Fruit fly (Drosophila melanogaster): Measurements from ENCODE around the gene Snmp1.

Gene Snmp1

DNA sequence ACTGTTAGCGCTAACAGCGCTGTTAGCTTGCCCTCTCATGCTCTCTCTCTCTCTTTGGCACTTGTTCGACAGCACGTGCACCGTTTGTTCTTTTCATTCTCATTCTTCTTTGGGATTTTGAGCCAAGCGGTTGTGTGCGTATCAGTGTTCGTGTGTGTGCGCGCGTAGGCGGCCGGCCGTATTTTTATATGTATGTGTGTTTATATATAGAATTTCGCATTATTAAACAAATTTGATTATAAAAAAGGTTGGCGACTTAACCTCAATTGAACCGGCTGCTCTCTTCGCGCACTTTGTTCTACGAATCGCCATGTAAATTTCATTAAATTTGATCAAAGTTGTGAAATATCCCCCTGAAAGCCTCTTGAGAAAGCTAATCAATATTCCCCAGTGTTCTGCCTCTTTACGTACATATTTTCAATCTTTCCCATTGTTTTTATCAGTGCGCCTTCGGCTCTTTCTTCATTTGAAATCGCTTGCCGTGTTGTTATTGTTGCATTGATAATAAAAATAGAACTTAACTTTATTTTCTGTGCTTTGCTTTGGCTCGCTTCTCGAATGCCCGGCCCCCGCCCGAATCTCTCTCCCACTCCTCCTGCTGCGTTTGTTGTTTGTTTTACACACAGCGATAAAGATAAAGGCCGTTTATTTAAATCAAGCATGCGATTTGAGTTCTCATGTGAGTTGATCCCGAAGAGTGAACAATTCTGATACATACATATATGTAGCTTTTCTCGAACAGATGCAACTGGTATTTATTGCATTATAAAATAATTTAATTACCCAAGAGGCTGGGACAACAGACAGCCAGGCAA is 31.3 kb upstream of the Snmp1 start:
- TF ChIP-seq pan (optimal IDR thresholded peaks at IDR 0.05), result no peak
- no peak for TF ChIP-seq CG8478 (optimal IDR thresholded peaks at IDR 0.05)
- no peak for TF ChIP-seq EcR (GFP tag; optimal IDR thresholded peaks at IDR 0.05)
- TF ChIP-seq usp (GFP tag; optimal IDR thresholded peaks at IDR 0.05), result no peak
- no peak for TF ChIP-seq Dll (optimal IDR thresholded peaks at IDR 0.05)
- TF ChIP-seq psq (optimal IDR thresholded peaks at IDR 0.05), result no peak

DNA sequence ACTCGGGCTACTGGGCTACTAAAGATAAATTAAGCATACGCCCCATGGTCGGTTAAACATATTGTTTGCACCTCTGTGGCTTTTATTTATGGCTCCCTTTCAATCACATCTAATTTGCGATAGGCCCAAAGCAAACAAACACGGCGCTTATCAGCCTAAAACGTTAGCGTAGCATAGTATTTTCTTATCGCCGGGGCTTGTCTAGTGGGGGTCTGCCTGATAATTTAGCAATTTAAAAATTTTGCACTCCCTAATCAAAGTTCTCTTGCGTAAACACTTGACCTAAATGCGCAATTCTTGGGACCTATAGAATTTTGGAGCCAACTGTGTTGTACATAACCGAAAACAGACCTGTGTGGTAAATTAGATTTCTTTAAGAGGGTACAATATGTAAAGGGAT is 30.1 kb upstream of the Snmp1 start:
- TF ChIP-seq EcR (GFP tag; optimal IDR thresholded peaks at IDR 0.05) (no peak), usp (GFP tag; optimal IDR thresholded peaks at IDR 0.05) (no peak), pan (optimal IDR thresholded peaks at IDR 0.05) (no peak), psq (optimal IDR thresholded peaks at IDR 0.05) (no peak), Dll (optimal IDR thresholded peaks at IDR 0.05) (no peak), CG8478 (optimal IDR thresholded peaks at IDR 0.05) (no peak)

DNA sequence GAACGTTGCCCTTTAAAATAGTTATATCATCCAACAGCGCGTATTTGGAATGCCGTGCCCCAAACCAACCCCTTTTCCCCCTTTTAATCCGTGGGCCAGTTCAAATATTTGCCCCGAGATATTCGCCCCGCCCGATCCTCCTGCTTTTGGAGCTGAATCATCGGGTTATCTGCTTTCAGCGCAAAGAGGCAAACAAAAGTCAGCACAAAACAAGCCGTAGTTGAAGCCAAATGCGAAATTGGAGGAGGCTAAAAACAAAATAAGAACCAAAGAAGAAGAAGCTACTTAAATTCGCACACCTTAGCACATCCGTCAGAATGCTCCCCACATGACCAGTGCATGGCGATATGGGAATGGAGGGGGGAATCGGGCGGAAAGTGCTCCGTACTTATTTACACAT is 29.6 kb upstream of the Snmp1 start:
- TF ChIP-seq usp (GFP tag; optimal IDR thresholded peaks at IDR 0.05), result no peak
- no peak for TF ChIP-seq CG8478 (optimal IDR thresholded peaks at IDR 0.05)
- no peak for TF ChIP-seq psq (optimal IDR thresholded peaks at IDR 0.05)
- TF ChIP-seq EcR (GFP tag; optimal IDR thresholded peaks at IDR 0.05), result no peak
- no peak for TF ChIP-seq pan (optimal IDR thresholded peaks at IDR 0.05)

DNA sequence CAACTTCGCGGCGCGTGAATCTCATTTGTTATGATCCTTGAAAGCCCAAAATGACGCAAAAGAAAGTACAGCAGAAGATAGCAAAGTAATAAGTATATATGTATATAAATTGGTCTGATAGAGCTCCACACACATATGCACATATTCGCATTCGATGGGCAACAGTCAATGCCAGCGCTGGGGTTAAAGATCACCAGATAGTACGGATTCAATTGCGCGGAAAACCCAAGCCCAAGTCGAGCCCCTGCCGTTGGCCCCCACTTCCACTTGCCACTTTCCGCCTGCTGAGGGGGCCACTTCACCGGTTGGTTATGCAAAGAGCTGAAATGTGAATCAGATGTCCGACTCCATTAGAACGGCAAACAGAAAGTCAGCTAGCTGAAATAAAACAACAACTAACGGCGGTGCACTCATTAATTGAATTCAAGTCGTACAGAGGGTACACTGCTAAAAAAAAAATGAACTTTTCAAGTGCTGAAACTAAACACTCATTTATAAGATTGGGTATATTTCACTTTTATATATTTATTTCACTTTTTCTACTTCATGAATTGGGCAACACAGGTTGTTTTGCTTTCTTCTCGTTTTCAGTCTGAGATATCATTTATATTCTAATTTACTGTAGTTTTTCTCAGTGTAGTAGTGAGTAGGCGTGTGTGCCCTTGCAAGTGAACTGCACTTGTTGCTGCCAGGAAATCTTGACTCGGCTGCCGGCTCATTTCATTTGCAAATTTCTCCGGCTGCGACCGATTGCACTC is 27.4 kb upstream of the Snmp1 start:
- TF ChIP-seq pan (optimal IDR thresholded peaks at IDR 0.05), result no peak

DNA sequence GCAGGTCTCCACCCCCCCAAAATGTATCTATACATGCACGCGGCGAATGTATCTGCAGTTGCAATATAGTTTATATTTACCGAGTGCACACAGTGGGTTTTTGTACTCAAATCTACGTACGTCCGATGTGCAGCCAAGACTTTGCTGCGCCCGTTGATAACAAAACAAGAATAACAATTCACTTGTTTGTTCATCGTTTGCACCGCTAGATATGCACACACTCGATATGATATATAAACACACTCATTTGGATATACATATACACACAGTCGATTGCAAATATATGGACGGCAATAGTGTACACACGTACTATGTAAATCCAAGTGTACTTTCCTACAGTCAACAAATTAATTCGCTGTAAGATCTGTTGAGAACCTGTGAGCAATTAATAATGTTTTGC is 25.7 kb upstream of the Snmp1 start:
- TF ChIP-seq usp (GFP tag; optimal IDR thresholded peaks at IDR 0.05), result no peak
- TF ChIP-seq CG8478 (optimal IDR thresholded peaks at IDR 0.05), result no peak
- no peak for TF ChIP-seq Dll (optimal IDR thresholded peaks at IDR 0.05)
- TF ChIP-seq pan (optimal IDR thresholded peaks at IDR 0.05), result no peak
- no peak for TF ChIP-seq EcR (GFP tag; optimal IDR thresholded peaks at IDR 0.05)
- no peak for TF ChIP-seq psq (optimal IDR thresholded peaks at IDR 0.05)

DNA sequence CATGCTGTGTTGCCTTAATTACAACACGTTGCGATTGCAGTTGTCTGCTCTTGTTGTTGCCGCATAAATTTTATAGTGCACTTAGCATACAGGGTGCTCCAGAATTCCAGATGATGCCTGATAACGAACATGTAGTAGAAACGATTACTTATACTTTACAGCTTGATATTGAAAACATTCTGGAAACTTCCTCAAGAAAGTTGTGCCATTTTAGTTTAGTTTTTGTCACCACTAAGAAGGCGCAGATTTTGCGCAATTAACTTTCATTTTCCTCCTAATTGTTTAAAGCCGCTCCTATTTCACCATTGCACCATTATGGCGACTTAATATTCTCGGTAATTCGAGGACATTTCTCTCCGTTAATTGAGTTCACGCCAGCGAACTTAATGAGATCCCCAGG is 24.3 kb upstream of the Snmp1 start:
- TF ChIP-seq psq (optimal IDR thresholded peaks at IDR 0.05), result no peak

DNA sequence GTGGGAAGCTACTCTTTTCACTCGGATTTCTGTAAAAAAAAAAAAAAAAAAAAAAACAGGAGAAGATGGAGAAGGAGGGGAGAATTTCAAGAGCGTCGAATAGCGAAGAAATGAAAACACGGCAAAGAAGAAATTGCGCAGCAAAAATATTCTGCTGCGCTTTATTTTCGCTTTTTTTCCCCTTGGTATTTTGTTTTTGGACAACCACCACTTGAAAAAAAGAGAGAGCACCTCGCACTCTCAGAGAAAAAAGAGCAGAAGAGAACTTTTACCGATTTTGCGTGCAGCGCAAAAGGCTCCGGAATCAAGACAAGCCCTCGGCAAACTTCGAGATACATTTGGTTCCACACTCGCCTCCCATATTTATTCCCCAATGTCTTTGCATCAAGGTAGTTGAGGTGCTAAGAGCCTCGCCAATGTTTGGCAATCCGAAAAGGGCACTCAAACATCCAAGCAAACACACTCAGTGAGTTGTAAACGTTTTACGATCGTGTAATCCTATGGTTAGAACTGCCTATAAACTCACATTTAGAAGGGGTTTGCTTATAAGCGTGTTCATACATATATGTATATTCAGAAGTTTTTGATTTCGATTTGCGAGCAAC is 22.9 kb upstream of the Snmp1 start:
- no peak for TF ChIP-seq EcR (GFP tag; optimal IDR thresholded peaks at IDR 0.05)
- no peak for TF ChIP-seq Dll (optimal IDR thresholded peaks at IDR 0.05)
- no peak for TF ChIP-seq psq (optimal IDR thresholded peaks at IDR 0.05)
- no peak for TF ChIP-seq pan (optimal IDR thresholded peaks at IDR 0.05)
- TF ChIP-seq CG8478 (optimal IDR thresholded peaks at IDR 0.05), result no peak
- no peak for TF ChIP-seq usp (GFP tag; optimal IDR thresholded peaks at IDR 0.05)

DNA sequence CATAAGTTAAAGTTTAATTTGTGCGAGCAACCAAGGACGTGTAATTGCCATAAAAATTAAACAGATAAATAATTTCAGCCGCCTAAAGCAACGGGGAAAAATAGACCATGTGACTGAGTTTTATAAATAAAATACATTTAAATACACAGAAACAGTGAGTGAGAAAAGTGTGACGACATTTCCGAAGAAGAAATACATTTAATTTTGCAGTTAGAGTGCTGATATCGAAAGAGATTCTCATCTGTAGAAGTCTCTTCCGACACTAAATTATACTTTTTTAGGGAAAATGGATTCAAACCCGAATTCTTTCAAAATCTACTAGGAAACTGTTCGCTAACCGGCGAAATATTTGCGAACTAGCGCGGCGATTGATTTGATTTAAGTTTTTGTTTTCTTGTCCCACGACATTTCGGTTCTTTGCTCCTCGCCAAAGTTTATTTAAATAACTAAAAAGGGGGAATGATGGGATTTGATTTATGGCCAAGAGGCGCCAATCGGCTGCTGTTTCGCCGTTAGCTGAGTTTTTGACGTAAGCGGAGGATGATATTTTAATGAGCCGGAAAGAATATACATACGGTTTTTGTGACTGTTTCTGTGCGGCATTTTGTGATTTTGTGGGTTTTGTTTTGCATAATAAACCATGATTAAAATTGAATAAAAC is 21.6 kb upstream of the Snmp1 start:
- TF ChIP-seq usp (GFP tag; optimal IDR thresholded peaks at IDR 0.05) (no peak), Dll (optimal IDR thresholded peaks at IDR 0.05) (no peak), psq (optimal IDR thresholded peaks at IDR 0.05) (no peak), pan (optimal IDR thresholded peaks at IDR 0.05) (no peak)

DNA sequence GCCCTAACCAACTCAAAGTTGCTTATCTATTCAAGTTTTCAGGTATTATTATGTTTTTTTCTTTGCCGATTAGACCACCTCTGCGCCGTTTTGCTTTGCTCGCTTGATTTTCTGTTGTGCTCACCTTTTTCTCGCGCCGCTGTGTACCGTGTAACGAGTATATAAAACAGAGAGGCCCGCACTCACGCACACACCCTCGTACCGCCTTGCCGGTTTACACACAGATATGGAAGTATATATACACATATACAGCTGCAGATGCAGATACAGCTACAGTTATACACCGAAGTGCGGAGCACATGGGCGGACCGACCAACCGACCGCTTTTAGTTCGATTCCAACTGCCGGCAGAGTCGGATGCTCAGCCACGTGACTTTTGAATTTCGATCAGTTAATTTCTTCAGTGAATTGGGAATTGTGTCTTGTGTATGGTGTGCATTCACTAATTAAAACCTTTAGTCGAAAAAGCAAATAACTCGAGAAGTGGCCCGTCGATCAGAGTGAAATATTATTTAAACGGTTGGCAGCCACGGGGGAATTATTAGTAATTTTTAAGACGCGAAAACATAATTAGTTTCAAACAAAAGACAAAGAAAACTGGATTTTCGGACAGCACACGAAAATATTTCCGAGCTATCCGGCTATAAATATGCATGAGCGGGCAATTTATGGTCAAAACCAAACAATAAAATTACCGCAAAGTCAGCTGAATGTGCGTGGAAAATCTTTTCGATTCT is 20.7 kb upstream of the Snmp1 start:
- TF ChIP-seq Dll (optimal IDR thresholded peaks at IDR 0.05) (no peak), usp (GFP tag; optimal IDR thresholded peaks at IDR 0.05) (no peak), psq (optimal IDR thresholded peaks at IDR 0.05) (no peak), pan (optimal IDR thresholded peaks at IDR 0.05) (no peak), CG8478 (optimal IDR thresholded peaks at IDR 0.05) (no peak), EcR (GFP tag; optimal IDR thresholded peaks at IDR 0.05) (no peak)

DNA sequence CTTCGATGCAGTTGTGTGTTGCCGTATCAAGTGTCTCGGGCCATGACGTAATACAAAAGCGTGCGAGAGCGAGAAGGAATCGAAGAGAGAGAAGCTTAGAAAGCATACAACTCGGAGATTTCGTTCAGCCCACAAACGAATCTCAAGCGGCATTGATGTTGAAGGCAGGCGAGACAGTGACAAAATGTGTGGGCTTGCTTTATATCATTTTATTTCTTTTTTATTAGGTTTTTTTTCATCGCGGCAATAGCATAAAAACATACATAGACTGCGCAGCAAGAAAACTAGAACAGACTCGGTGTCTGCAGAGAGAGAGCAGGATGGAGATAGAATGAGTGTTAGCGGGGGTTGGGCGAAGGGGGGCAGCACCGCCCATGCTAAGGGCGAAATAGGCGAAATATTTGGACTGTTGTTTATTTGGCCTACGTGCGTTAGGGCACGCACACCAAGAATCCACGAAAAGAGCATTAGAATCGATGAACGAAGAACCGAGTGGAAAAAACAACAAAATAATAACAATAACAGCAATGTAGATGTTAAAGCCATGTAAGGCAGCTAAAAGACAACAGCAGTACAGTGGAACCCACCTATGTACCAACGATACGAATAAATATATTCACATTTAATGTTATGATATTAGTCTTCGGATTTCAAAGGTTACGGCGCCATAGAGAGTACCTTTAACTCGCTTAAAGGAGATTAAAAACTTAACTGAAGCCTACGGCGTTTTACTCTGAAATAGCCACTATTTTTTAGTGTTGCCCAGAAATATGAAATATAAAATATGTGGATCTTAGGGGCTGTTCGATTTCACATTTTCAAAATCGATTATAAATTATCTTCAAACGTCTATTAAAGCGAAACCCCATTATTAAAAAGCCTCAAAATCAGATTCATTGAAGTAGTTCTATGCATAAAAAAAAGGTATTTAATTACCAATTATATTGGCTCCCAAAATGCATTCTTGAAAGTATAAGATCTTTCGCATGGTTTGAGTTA is 19.7 kb upstream of the Snmp1 start:
- TF ChIP-seq usp (GFP tag; optimal IDR thresholded peaks at IDR 0.05), result no peak
- no peak for TF ChIP-seq psq (optimal IDR thresholded peaks at IDR 0.05)
